Worm (Caenorhabditis elegans) whole organism, L3 larva: ENCODE measurements around the gene B0454.26.

Experiments
- R02D3.7 ChIP-seq: fragments of 150-350 bp; optimal IDR thresholded peaks from 2 replicates; lab custom pipeline; 2014; ENCODE audit warnings: missing biosample characterization, missing genetic modification characterization
- ama-1 ChIP-seq: fragments of 150-350 bp; optimal IDR thresholded peaks from 2 replicates; lab custom pipeline; 2018
- egl-5 ChIP-seq: fragments of 150-350 bp; optimal IDR thresholded peaks from 2 replicates; lab custom pipeline; 2017; ENCODE audit warnings: missing biosample characterization, missing genetic modification reagents, missing genetic modification characterization, inconsistent platforms
- fkh-10 ChIP-seq: sonication (generic microtip); optimal IDR thresholded peaks from 2 replicates; lab custom pipeline; 2017; ENCODE audit warnings: missing biosample characterization, missing genetic modification reagents, missing genetic modification characterization
- jun-1 ChIP-seq: fragments of 150-350 bp; optimal IDR thresholded peaks from 2 replicates; lab custom pipeline; 2014; ENCODE audit warnings: missing biosample characterization, missing genetic modification reagents, missing genetic modification characterization
- lin-39 ChIP-seq: fragments of 150-350 bp; optimal IDR thresholded peaks from 2 replicates; lab custom pipeline; 2018; ENCODE audit warnings: missing biosample characterization, missing genetic modification reagents, missing genetic modification characterization
- lsy-12 ChIP-seq: sonication (generic microtip); optimal IDR thresholded peaks from 2 replicates; lab custom pipeline; 2016; ENCODE audit warnings: mild to moderate bottlenecking, missing genetic modification characterization, missing compliant biosample characterization
- nhr-12 ChIP-seq: fragments of 150-350 bp; optimal IDR thresholded peaks from 2 replicates; lab custom pipeline; 2014; ENCODE audit warnings: missing biosample characterization, missing genetic modification characterization
- nhr-237 ChIP-seq: fragments of 150-350 bp; optimal IDR thresholded peaks from 2 replicates; lab custom pipeline; 2014; ENCODE audit warnings: missing biosample characterization, missing genetic modification characterization
- pha-4 ChIP-seq: fragments of 150-350 bp; optimal IDR thresholded peaks from 2 replicates; lab custom pipeline; 2014; ENCODE audit warnings: missing biosample characterization, missing genetic modification reagents, missing genetic modification characterization
- snpc-4 ChIP-seq: fragments of 150-350 bp; optimal IDR thresholded peaks from 2 replicates; lab custom pipeline; 2014; ENCODE audit warnings: missing biosample characterization, missing genetic modification characterization
- unc-62 ChIP-seq: fragments of 150-350 bp; sonication (generic microtip); optimal IDR thresholded peaks from 4 replicates; lab custom pipeline; 2014; ENCODE audit warnings: missing biosample characterization, missing genetic modification reagents, missing genetic modification characterization

- TF ChIP-seq R02D3.7 (tag; lab: Kevin White, UChicago) (no peak), pha-4 (tag; lab: Kevin White, UChicago) (no peak), nhr-12 (tag; lab: Kevin White, UChicago) (no peak), lin-39 (no peak), ama-1 (lab: Kevin White, UChicago) (no peak), egl-5 (tag; lab: Kevin White, UChicago) (no peak), unc-62 (GFP tag; lab: Kevin White, UChicago) (no peak), lsy-12 (tag; lab: Kevin White, UChicago) (no peak), fkh-10 (no peak), nhr-237 (tag; lab: Kevin White, UChicago) (no peak), jun-1 (tag; lab: Kevin White, UChicago) (no peak), snpc-4 (tag; lab: Kevin White, UChicago) (no peak)
Observed at ce11 chrII:3051332-3051731, 13.0 kb upstream of the B0454.26 start.
